Worm (Caenorhabditis elegans): ENCODE results near the gene F36A4.1.

F36A4.1 gene

ce11 chrIV:4267320-4267719 lies 4.9 kb upstream of the F36A4.1 start, which contains the start of gene F36A4.4:
F36A4.4 (plus strand) TSS chrIV:4267620.
- no peak for TF ChIP-seq ceh-39 (tag; optimal IDR thresholded peaks at IDR 0.05)
- no peak for TF ChIP-seq nhr-2 (tag; optimal IDR thresholded peaks at IDR 0.05)
- TF ChIP-seq nhr-28 (tag; optimal IDR thresholded peaks at IDR 0.05), result no peak
- no peak for TF ChIP-seq nhr-12 (tag; optimal IDR thresholded peaks at IDR 0.05)
- no peak for TF ChIP-seq unc-39 (tag; optimal IDR thresholded peaks at IDR 0.05)
- no peak for TF ChIP-seq unc-62 (GFP tag; optimal IDR thresholded peaks at IDR 0.05)
- no peak for TF ChIP-seq flh-1 (GFP tag; optimal IDR thresholded peaks at IDR 0.05)
- no peak for TF ChIP-seq drap-1 (GFP tag; optimal IDR thresholded peaks at IDR 0.05)
- TF ChIP-seq blmp-1 (tag; optimal IDR thresholded peaks at IDR 0.05), result no peak
- no peak for TF ChIP-seq lin-32 (GFP tag; optimal IDR thresholded peaks at IDR 0.05)
- TF ChIP-seq bed-3 (GFP tag; optimal IDR thresholded peaks at IDR 0.05), result no peak
- no peak for TF ChIP-seq zip-8 (tag; optimal IDR thresholded peaks at IDR 0.05)
- TF ChIP-seq tbx-8 (GFP tag; optimal IDR thresholded peaks at IDR 0.05), result no peak
- no peak for TF ChIP-seq elt-3 (tag; optimal IDR thresholded peaks at IDR 0.05)
- TF ChIP-seq ham-2 (GFP tag; optimal IDR thresholded peaks at IDR 0.05), result no peak

ce11 chrIV:4269308-4269707 lies 3.0 kb upstream of the F36A4.1 start, which contains the start of gene F36A4.3:
F36A4.3 (plus strand) TSS chrIV:4269608.
- TF ChIP-seq tbx-8 (GFP tag; optimal IDR thresholded peaks at IDR 0.05) (no peak), ceh-39 (tag; optimal IDR thresholded peaks at IDR 0.05) (no peak), nhr-2 (tag; optimal IDR thresholded peaks at IDR 0.05) (no peak), unc-120 (tag; optimal IDR thresholded peaks at IDR 0.05; ENCODE audit: poor library complexity, severe bottlenecking) (no peak), nhr-28 (tag; optimal IDR thresholded peaks at IDR 0.05) (no peak), cnd-1 (tag; optimal IDR thresholded peaks at IDR 0.05) (no peak), zip-8 (tag; optimal IDR thresholded peaks at IDR 0.05) (no peak), sptf-1 (tag; optimal IDR thresholded peaks at IDR 0.05) (no peak), nhr-12 (tag; optimal IDR thresholded peaks at IDR 0.05) (no peak), lin-13 (tag; optimal IDR thresholded peaks at IDR 0.05) (no peak), nhr-76 (tag; optimal IDR thresholded peaks at IDR 0.05) (no peak)

ce11 chrIV:4270925-4271324 lies 1.3 kb upstream of the F36A4.1 start, which contains the start of gene F36A4.2:
F36A4.2 (plus strand) TSS chrIV:4271225.
- TF ChIP-seq ces-1 (GFP tag; optimal IDR thresholded peaks at IDR 0.05) (no peak), mep-1 (tag; optimal IDR thresholded peaks at IDR 0.05) (no peak), hlh-1 (tag; optimal IDR thresholded peaks at IDR 0.05) (no peak), flh-1 (GFP tag; optimal IDR thresholded peaks at IDR 0.05) (no peak), lin-32 (GFP tag; optimal IDR thresholded peaks at IDR 0.05) (no peak), nhr-2 (tag; optimal IDR thresholded peaks at IDR 0.05) (no peak), M03D4.4 (tag; optimal IDR thresholded peaks at IDR 0.05) (no peak), pha-4 (tag; optimal IDR thresholded peaks at IDR 0.05) (no peak), nhr-76 (tag; optimal IDR thresholded peaks at IDR 0.05) (no peak), cnd-1 (tag; optimal IDR thresholded peaks at IDR 0.05) (no peak), nhr-12 (tag; optimal IDR thresholded peaks at IDR 0.05) (no peak), unc-62 (GFP tag; optimal IDR thresholded peaks at IDR 0.05) (no peak)

ce11 chrIV:4277694-4278093 lies 5.4 kb downstream of the F36A4.1 start, which contains the start of gene nhr-78:
nhr-78 (minus strand) TSS chrIV:4277875.
- no peak for TF ChIP-seq tbx-8 (GFP tag; optimal IDR thresholded peaks at IDR 0.05)
- no peak for TF ChIP-seq bed-3 (GFP tag; optimal IDR thresholded peaks at IDR 0.05)
- no peak for TF ChIP-seq elt-1 (tag; optimal IDR thresholded peaks at IDR 0.05; ENCODE audit: borderline replicate concordance, insufficient read depth)
- no peak for TF ChIP-seq unc-120 (tag; optimal IDR thresholded peaks at IDR 0.05; ENCODE audit: poor library complexity, severe bottlenecking)
- TF ChIP-seq blmp-1 (tag; optimal IDR thresholded peaks at IDR 0.05), result no peak

- no peak for TF ChIP-seq unc-39 (tag; optimal IDR thresholded peaks at IDR 0.05)
- TF ChIP-seq ceh-39 (tag; optimal IDR thresholded peaks at IDR 0.05), result no peak
- no peak for TF ChIP-seq ces-1 (GFP tag; optimal IDR thresholded peaks at IDR 0.05)
- no peak for TF ChIP-seq drap-1 (GFP tag; optimal IDR thresholded peaks at IDR 0.05)
- no peak for TF ChIP-seq nhr-28 (tag; optimal IDR thresholded peaks at IDR 0.05)
- no peak for TF ChIP-seq cnd-1 (tag; optimal IDR thresholded peaks at IDR 0.05)
- no peak for TF ChIP-seq snpc-4 (tag; optimal IDR thresholded peaks at IDR 0.05)
- no peak for TF ChIP-seq ztf-11 (tag; optimal IDR thresholded peaks at IDR 0.05)
- TF ChIP-seq flh-1 (GFP tag; optimal IDR thresholded peaks at IDR 0.05), result no peak
- no peak for TF ChIP-seq lsy-2 (tag; optimal IDR thresholded peaks at IDR 0.05)
- no peak for TF ChIP-seq nhr-12 (tag; optimal IDR thresholded peaks at IDR 0.05)
- no peak for TF ChIP-seq pha-4 (tag; optimal IDR thresholded peaks at IDR 0.05)
- no peak for TF ChIP-seq elt-1 (tag; optimal IDR thresholded peaks at IDR 0.05; ENCODE audit: borderline replicate concordance, insufficient read depth)
- TF ChIP-seq sptf-1 (tag; optimal IDR thresholded peaks at IDR 0.05), result no peak
- no peak for TF ChIP-seq elt-3 (tag; optimal IDR thresholded peaks at IDR 0.05)
- no peak for TF ChIP-seq ceh-83 (GFP tag; optimal IDR thresholded peaks at IDR 0.05)
- no peak for TF ChIP-seq tbx-8 (GFP tag; optimal IDR thresholded peaks at IDR 0.05)
Observed at ce11 chrIV:4284020-4284419, 11.8 kb downstream of the F36A4.1 start, which contains the start of gene F15E6.6. F15E6.6 (minus strand) TSS chrIV:4284120.
